Worm (Caenorhabditis elegans): Measurements from ENCODE around the gene K06H7.1.

Gene K06H7.1

ce11 chrIII:8077180-8077579 lies 21.9 kb upstream of the K06H7.1 start:
- TF ChIP-seq fos-1 (tag; optimal IDR thresholded peaks at IDR 0.05) (no peak), lin-13 (GFP tag; optimal IDR thresholded peaks at IDR 0.05) (no peak), Y55F3AM.14 (GFP tag; optimal IDR thresholded peaks at IDR 0.05) (no peak), unc-55 (GFP tag; optimal IDR thresholded peaks at IDR 0.05) (no peak), ama-1 (optimal IDR thresholded peaks at IDR 0.05) (no peak), nhr-11 (tag; optimal IDR thresholded peaks at IDR 0.05) (no peak), peb-1 (tag; optimal IDR thresholded peaks at IDR 0.05) (no peak)

DNA sequence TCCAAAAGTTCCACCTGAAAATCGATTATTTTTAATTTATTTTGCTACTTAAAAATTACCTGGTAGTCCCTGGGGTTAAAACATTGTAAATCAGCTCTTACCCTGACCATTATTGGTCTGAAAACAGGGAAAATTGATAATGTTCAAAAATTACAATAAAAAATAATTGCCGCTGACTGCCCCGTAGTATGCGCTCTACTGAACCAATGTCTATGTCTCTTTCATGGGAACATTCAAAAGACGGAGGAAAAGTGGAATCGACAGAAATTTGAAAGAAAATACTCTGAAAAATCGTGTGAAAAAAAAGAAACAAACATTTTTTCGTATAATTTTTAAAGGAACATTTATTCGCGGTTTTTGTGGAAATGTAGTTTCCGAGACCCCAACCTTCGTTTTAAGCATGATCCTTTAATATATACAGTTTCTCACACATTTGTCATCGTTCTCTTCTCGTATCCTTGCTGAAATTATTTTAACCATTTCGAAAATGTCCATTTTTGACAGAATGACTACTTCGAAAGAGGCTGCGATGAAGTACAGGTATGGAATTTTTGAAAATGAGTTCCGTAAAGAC lies 18.9 kb upstream of the K06H7.1 start, which contains the start of the genes dcr-1 and apc-2:
dcr-1 (minus strand) TSS at position 117 of the 574 bp plus-strand sequence.
apc-2 (plus strand) TSS at position 465 of the 574 bp plus-strand sequence.
- TF ChIP-seq ceh-16 (tag; optimal IDR thresholded peaks at IDR 0.05), result no peak
- no peak for TF ChIP-seq ama-1 (optimal IDR thresholded peaks at IDR 0.05)
- TF ChIP-seq unc-55 (GFP tag; optimal IDR thresholded peaks at IDR 0.05), result no peak
- TF ChIP-seq zag-1 (tag; optimal IDR thresholded peaks at IDR 0.05), result no peak
- no peak for TF ChIP-seq nhr-12 (tag; optimal IDR thresholded peaks at IDR 0.05)
- TF ChIP-seq elt-1 (tag; optimal IDR thresholded peaks at IDR 0.05), result no peak
- TF ChIP-seq crh-2 (tag; optimal IDR thresholded peaks at IDR 0.05), result no peak

- TF ChIP-seq lin-11 (tag; optimal IDR thresholded peaks at IDR 0.05) (no peak), C34F6.9 (tag; optimal IDR thresholded peaks at IDR 0.05) (peak; percentile 84), elt-3 (tag; optimal IDR thresholded peaks at IDR 0.05) (no peak), nhr-12 (tag; optimal IDR thresholded peaks at IDR 0.05) (no peak), nhr-25 (tag; optimal IDR thresholded peaks at IDR 0.05) (peak; percentile 46), alr-1 (tag; optimal IDR thresholded peaks at IDR 0.05) (no peak), skn-1 (tag; optimal IDR thresholded peaks at IDR 0.05) (no peak), F13H6.1 (tag; optimal IDR thresholded peaks at IDR 0.05) (no peak), ama-1 (optimal IDR thresholded peaks at IDR 0.05) (no peak), R02D3.7 (tag; optimal IDR thresholded peaks at IDR 0.05) (no peak), lin-39 (tag; optimal IDR thresholded peaks at IDR 0.05) (no peak), nhr-6 (tag; optimal IDR thresholded peaks at IDR 0.05) (no peak), nhr-11 (tag; optimal IDR thresholded peaks at IDR 0.05) (no peak), elt-1 (tag; optimal IDR thresholded peaks at IDR 0.05) (no peak), zag-1 (tag; optimal IDR thresholded peaks at IDR 0.05) (peak; percentile 11), snpc-4 (tag; optimal IDR thresholded peaks at IDR 0.05) (peak; percentile 16), dmd-4 (tag; optimal IDR thresholded peaks at IDR 0.05) (no peak), unc-55 (GFP tag; optimal IDR thresholded peaks at IDR 0.05) (peak; percentile 87), nhr-77 (tag; optimal IDR thresholded peaks at IDR 0.05) (no peak), peb-1 (tag; optimal IDR thresholded peaks at IDR 0.05) (no peak), sem-4 (tag; optimal IDR thresholded peaks at IDR 0.05) (no peak), unc-62 (GFP tag; optimal IDR thresholded peaks at IDR 0.05) (no peak), fos-1 (tag; optimal IDR thresholded peaks at IDR 0.05) (peak; percentile 27), crh-2 (tag; optimal IDR thresholded peaks at IDR 0.05) (peak; percentile 35), ztf-11 (tag; optimal IDR thresholded peaks at IDR 0.05) (no peak), lsy-2 (tag; optimal IDR thresholded peaks at IDR 0.05) (peak; percentile 96 to 99), mdl-1 (tag; optimal IDR thresholded peaks at IDR 0.05) (no peak), egl-27 (tag; optimal IDR thresholded peaks at IDR 0.05) (no peak), unc-39 (tag; optimal IDR thresholded peaks at IDR 0.05) (no peak), blmp-1 (tag; optimal IDR thresholded peaks at IDR 0.05; ENCODE audit: insufficient read depth) (no peak), mbf-1 (tag; optimal IDR thresholded peaks at IDR 0.05) (no peak), nhr-10 (tag; optimal IDR thresholded peaks at IDR 0.05) (no peak), sma-3 (GFP tag; optimal IDR thresholded peaks at IDR 0.05) (peak; percentile 37), nhr-21 (tag; optimal IDR thresholded peaks at IDR 0.05) (peak; percentile 13), lin-13 (GFP tag; optimal IDR thresholded peaks at IDR 0.05) (no peak), Y55F3AM.14 (GFP tag; optimal IDR thresholded peaks at IDR 0.05) (no peak), ceh-16 (tag; optimal IDR thresholded peaks at IDR 0.05) (no peak), mab-5 (tag; optimal IDR thresholded peaks at IDR 0.05) (no peak), ceh-82 (tag; optimal IDR thresholded peaks at IDR 0.05) (no peak), gmeb-1 (tag; optimal IDR thresholded peaks at IDR 0.05) (peak; percentile 74), nhr-237 (tag; optimal IDR thresholded peaks at IDR 0.05) (no peak), sma-9 (GFP tag; optimal IDR thresholded peaks at IDR 0.05) (peak; percentile 45), sma-9 (tag; optimal IDR thresholded peaks at IDR 0.05) (no peak), nhr-23 (tag; optimal IDR thresholded peaks at IDR 0.05) (no peak), ztf-1 (GFP tag; conservative IDR thresholded peaks at IDR 0.05) (no peak), nhr-129 (tag; optimal IDR thresholded peaks at IDR 0.05) (peak; percentile 63), aly-2 (tag; optimal IDR thresholded peaks at IDR 0.05) (no peak), ztf-4 (tag; optimal IDR thresholded peaks at IDR 0.05) (no peak), ZK546.5 (tag; optimal IDR thresholded peaks at IDR 0.05) (no peak)
These were observed 13.8 kb upstream of the K06H7.1 start, which contains the start of the genes K06H7.7 and grp-1 for ce11 chrIII:8085355-8085754. K06H7.7 (minus strand) TSS chrIII:8085475. grp-1 (plus strand) TSS chrIII:8085705.
